Worm (Caenorhabditis elegans) whole organism, young adult: ENCODE results near the gene npr-27.

Experiments used
- B0261.1 ChIP-seq: sonication (generic microtip); optimal IDR thresholded peaks from 2 replicates; lab custom pipeline; 2016; ENCODE audit warnings: mild to moderate bottlenecking, missing genetic modification characterization, moderate library complexity, missing compliant biosample characterization
- F23B12.7 ChIP-seq: sonication (generic microtip); optimal IDR thresholded peaks from 2 replicates; lab custom pipeline; 2017; ENCODE audit warnings: missing genetic modification characterization, mild to moderate bottlenecking, missing compliant biosample characterization, antibody characterized with exemption, moderate library complexity; ENCODE audit not compliant: insufficient read depth
- F57C9.4 ChIP-seq: sonication (generic microtip); optimal IDR thresholded peaks from 2 replicates; lab custom pipeline; 2017; ENCODE audit warnings: mild to moderate bottlenecking, missing genetic modification characterization, missing compliant biosample characterization
- T26A5.8 ChIP-seq: sonication (generic microtip); optimal IDR thresholded peaks from 2 replicates; lab custom pipeline; 2016; ENCODE audit warnings: missing genetic modification characterization, missing compliant biosample characterization
- Y53G8AR.9 ChIP-seq: fragments of 200-800 bp; sonication (Bioruptor generic); conservative IDR thresholded peaks from 2 replicates; pipeline ENCODE4 v1.3.6; 2022; ENCODE audit warnings: missing genetic modification reagents, missing genetic modification characterization, missing compliant biosample characterization
- Y67H2A.10 ChIP-seq: fragments of 200-800 bp; sonication (Bioruptor generic); conservative IDR thresholded peaks from 2 replicates; pipeline ENCODE4 v1.3.6; 2022; ENCODE audit warnings: missing genetic modification reagents, missing genetic modification characterization, missing compliant biosample characterization
- ZK185.1 ChIP-seq: sonication (generic microtip); optimal IDR thresholded peaks from 2 replicates; lab custom pipeline; 2016; ENCODE audit warnings: mild to moderate bottlenecking, missing genetic modification characterization, missing compliant biosample characterization; ENCODE audit not compliant: poor library complexity, severe bottlenecking
- attf-5 ChIP-seq: fragments of 200-800 bp; sonication (Bioruptor generic); optimal IDR thresholded peaks from 2 replicates; lab custom pipeline; 2018; ENCODE audit warnings: mild to moderate bottlenecking, missing genetic modification characterization, missing compliant biosample characterization
- bed-2 ChIP-seq: fragments of 200-800 bp; sonication (Bioruptor generic); IDR thresholded peaks from 2 replicates; pipeline ENCODE4 v1.3.6; 2022; ENCODE audit warnings: missing genetic modification reagents, missing genetic modification characterization, missing compliant biosample characterization
- ccch-3 ChIP-seq: fragments of 200-800 bp; sonication (Bioruptor generic); optimal IDR thresholded peaks from 2 replicates; lab custom pipeline; 2018; ENCODE audit warnings: mild to moderate bottlenecking, missing genetic modification characterization, missing compliant biosample characterization
- cebp-2 ChIP-seq: fragments of 200-800 bp; sonication (Bioruptor generic); IDR thresholded peaks from 2 replicates; pipeline ENCODE4 v1.3.6; 2022; ENCODE audit warnings: missing genetic modification characterization, missing compliant biosample characterization
- ceh-79 ChIP-seq: sonication (generic microtip); optimal IDR thresholded peaks from 2 replicates; lab custom pipeline; 2017; ENCODE audit warnings: mild to moderate bottlenecking, missing genetic modification characterization, missing compliant biosample characterization
- dpff-1 ChIP-seq: sonication (generic microtip); optimal IDR thresholded peaks from 2 replicates; lab custom pipeline; 2017; ENCODE audit warnings: mild to moderate bottlenecking, missing genetic modification characterization, missing compliant biosample characterization
- dpl-1 ChIP-seq: fragments of 150-350 bp; optimal IDR thresholded peaks from 2 replicates; lab custom pipeline; 2014; ENCODE audit warnings: missing biosample characterization, missing genetic modification reagents, missing genetic modification characterization
- ekl-4 ChIP-seq: fragments of 200-800 bp; sonication (Bioruptor generic); IDR thresholded peaks from 2 replicates; pipeline ENCODE4 v1.3.6; 2022; ENCODE audit warnings: missing genetic modification reagents, missing genetic modification characterization, missing compliant biosample characterization
- gei-17 ChIP-seq: fragments of 200-800 bp; sonication (Bioruptor generic); optimal IDR thresholded peaks from 2 replicates; lab custom pipeline; 2018; ENCODE audit warnings: mild to moderate bottlenecking, missing genetic modification characterization, missing compliant biosample characterization
- hlh-12 ChIP-seq: sonication (generic microtip); optimal IDR thresholded peaks from 2 replicates; lab custom pipeline; 2016; ENCODE audit warnings: missing genetic modification characterization, missing compliant biosample characterization
- hlh-26 ChIP-seq: fragments of 200-800 bp; sonication (Bioruptor generic); conservative IDR thresholded peaks from 2 replicates; pipeline ENCODE4 v1.3.6; 2022; ENCODE audit warnings: missing genetic modification reagents, missing genetic modification characterization, missing compliant biosample characterization
- hrde-1 ChIP-seq: sonication (generic microtip); optimal IDR thresholded peaks from 2 replicates; lab custom pipeline; 2016; ENCODE audit warnings: missing genetic modification characterization, mild to moderate bottlenecking, missing compliant biosample characterization, moderate library complexity, missing genotype, missing genetic modification reagents, borderline replicate concordance
- hsf-1 ChIP-seq: fragments of 200-800 bp; sonication (Bioruptor generic); IDR thresholded peaks from 2 replicates; pipeline ENCODE4 v1.3.6; 2022; ENCODE audit warnings: missing genetic modification reagents, missing genetic modification characterization, missing compliant biosample characterization
- lag-1 ChIP-seq: fragments of 200-800 bp; sonication (Bioruptor generic); IDR thresholded peaks from 2 replicates; pipeline ENCODE4 v1.3.6; 2022; ENCODE audit warnings: missing genetic modification reagents, missing genetic modification characterization, missing compliant biosample characterization
- lin-26 ChIP-seq: fragments of 200-800 bp; sonication (Bioruptor generic); IDR thresholded peaks from 2 replicates; pipeline ENCODE4 v1.3.6; 2022; ENCODE audit warnings: missing genetic modification reagents, missing genetic modification characterization, missing compliant biosample characterization
- lin-35 ChIP-seq, 3 experiments: fragments of 150-350 bp in 2 of 3; sonication (generic microtip) in 1 of 3; optimal IDR thresholded peaks; 2 replicates each; lab custom pipeline; 2014 to 2018; ENCODE audit warnings: missing biosample characterization in 3 of 3, missing genetic modification characterization in 3 of 3, missing genetic modification reagents in 3 of 3
- lir-1 ChIP-seq: fragments of 200-800 bp; sonication (Bioruptor generic); conservative IDR thresholded peaks from 2 replicates; pipeline ENCODE4 v1.3.6; 2022; ENCODE audit warnings: missing genetic modification reagents, missing genetic modification characterization, missing compliant biosample characterization
- lsy-27 ChIP-seq: sonication (generic microtip); optimal IDR thresholded peaks from 2 replicates; lab custom pipeline; 2017; ENCODE audit warnings: missing genetic modification characterization, mild to moderate bottlenecking, missing compliant biosample characterization, antibody characterized with exemption, missing genotype, borderline replicate concordance; ENCODE audit not compliant: insufficient read depth
- madf-10 ChIP-seq: sonication (generic microtip); optimal IDR thresholded peaks from 2 replicates; lab custom pipeline; 2016; ENCODE audit warnings: mild to moderate bottlenecking, missing genetic modification characterization, missing compliant biosample characterization
- madf-3 ChIP-seq: fragments of 200-800 bp; sonication (Bioruptor generic); IDR thresholded peaks from 2 replicates; pipeline ENCODE4 v1.3.6; 2022; ENCODE audit warnings: missing genetic modification reagents, missing genetic modification characterization, missing compliant biosample characterization
- madf-6 ChIP-seq: fragments of 200-800 bp; sonication (Bioruptor generic); IDR thresholded peaks from 2 replicates; pipeline ENCODE4 v1.3.6; 2022; ENCODE audit warnings: missing genetic modification reagents, missing genetic modification characterization, missing compliant biosample characterization
- madf-8 ChIP-seq: fragments of 200-800 bp; sonication (Bioruptor generic); conservative IDR thresholded peaks from 2 replicates; pipeline ENCODE4 v1.3.6; 2022; ENCODE audit warnings: missing genetic modification reagents, missing genetic modification characterization, missing compliant biosample characterization
- mcd-1 ChIP-seq: fragments of 200-800 bp; sonication (Bioruptor generic); IDR thresholded peaks from 2 replicates; pipeline ENCODE4 v1.3.6; 2022; ENCODE audit warnings: missing genetic modification reagents, missing genetic modification characterization, missing compliant biosample characterization
- mxl-1 ChIP-seq: sonication (generic microtip); optimal IDR thresholded peaks from 2 replicates; lab custom pipeline; 2016; ENCODE audit warnings: missing genetic modification characterization, missing compliant biosample characterization
- nfyb-1 ChIP-seq: fragments of 200-800 bp; sonication (Bioruptor generic); IDR thresholded peaks from 2 replicates; pipeline ENCODE4 v1.3.6; 2022; ENCODE audit warnings: missing genetic modification reagents, missing genetic modification characterization, missing compliant biosample characterization
- nhr-179 ChIP-seq: sonication (generic microtip); optimal IDR thresholded peaks from 2 replicates; lab custom pipeline; 2016; ENCODE audit warnings: mild to moderate bottlenecking, missing genetic modification characterization, missing compliant biosample characterization
- nhr-27 ChIP-seq: fragments of 200-800 bp; sonication (Bioruptor generic); optimal IDR thresholded peaks from 2 replicates; lab custom pipeline; 2018; ENCODE audit warnings: mild to moderate bottlenecking, missing genetic modification characterization, moderate library complexity, missing compliant biosample characterization
- pbrm-1 ChIP-seq: fragments of 200-800 bp; sonication (Bioruptor generic); IDR thresholded peaks from 2 replicates; pipeline ENCODE4 v1.3.6; 2022; ENCODE audit warnings: missing genetic modification reagents, missing genetic modification characterization, missing compliant biosample characterization
- pha-4 ChIP-seq: fragments of 150-350 bp; sonication (generic microtip); optimal IDR thresholded peaks from 2 replicates; lab custom pipeline; 2014; ENCODE audit warnings: missing biosample characterization, missing genetic modification reagents, missing genetic modification characterization
- rpc-1 ChIP-seq, 2 experiments: fragments of 150-350 bp in 1 of 2; sonication (generic microtip) in 1 of 2; optimal IDR thresholded peaks; 2 replicates each; lab custom pipeline; 2014 to 2018; ENCODE audit warnings: missing biosample characterization in 1 of 2, missing genetic modification characterization in 1 of 2, missing genetic modification reagents in 1 of 2, missing genotype in 1 of 2
- snpc-1.1 ChIP-seq: sonication (generic microtip); optimal IDR thresholded peaks from 2 replicates; lab custom pipeline; 2017; ENCODE audit warnings: missing genetic modification characterization, mild to moderate bottlenecking, missing compliant biosample characterization, antibody characterized with exemption, moderate library complexity, missing genotype, missing genetic modification reagents; ENCODE audit not compliant: insufficient read depth
- tlf-1 ChIP-seq: fragments of 200-800 bp; sonication (Bioruptor generic); optimal IDR thresholded peaks from 2 replicates; lab custom pipeline; 2018; ENCODE audit warnings: mild to moderate bottlenecking, missing genetic modification characterization, missing compliant biosample characterization
- zfh-2 ChIP-seq: fragments of 200-800 bp; sonication (Bioruptor generic); conservative IDR thresholded peaks from 2 replicates; pipeline ENCODE4 v1.3.6; 2022; ENCODE audit warnings: missing genetic modification reagents, missing genetic modification characterization, missing compliant biosample characterization
- zim-3 ChIP-seq: sonication (generic microtip); optimal IDR thresholded peaks from 2 replicates; lab custom pipeline; 2017; ENCODE audit warnings: mild to moderate bottlenecking, missing genetic modification characterization, moderate library complexity, missing compliant biosample characterization
- ztf-26 ChIP-seq: sonication (generic microtip); optimal IDR thresholded peaks from 2 replicates; lab custom pipeline; 2017; ENCODE audit warnings: missing genetic modification characterization, missing compliant biosample characterization

The npr-27 gene

DNA sequence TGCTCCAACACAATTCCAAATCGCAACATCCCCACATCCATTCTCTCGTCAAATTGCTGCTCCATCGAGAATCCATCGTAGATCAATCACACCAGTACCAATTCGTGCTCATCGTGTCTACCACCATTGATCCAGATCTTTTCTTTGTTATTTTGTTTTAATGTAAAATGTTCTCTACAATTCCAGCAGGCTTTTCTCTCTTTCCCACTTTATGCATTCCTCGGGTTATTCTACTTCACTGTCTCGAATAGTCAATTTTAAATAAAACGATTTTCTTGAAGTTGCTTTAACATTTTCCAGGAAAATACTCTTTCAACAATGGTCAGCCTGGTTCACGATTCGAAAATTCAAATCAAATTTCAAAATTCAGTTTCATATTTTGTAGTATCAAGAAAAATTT is 22.5 kb upstream of the npr-27 start, which contains the start of gene C06E4.1:
Gene C06E4.1 (plus strand): TSS at position 301 of the 400 bp plus-strand sequence.
- TF ChIP-seq zim-3 (tag; lab: Kevin White, UChicago), result no peak
- TF ChIP-seq madf-10 (tag; lab: Kevin White, UChicago), result no peak
- TF ChIP-seq ekl-4 (GFP tag; lab: Robert Waterston, UW), result no peak
- no peak for TF ChIP-seq lsy-27 (tag; lab: Kevin White, UChicago)
- no peak for TF ChIP-seq ztf-26 (tag; lab: Kevin White, UChicago)
- TF ChIP-seq B0261.1 (tag; lab: Kevin White, UChicago), result no peak
- TF ChIP-seq hsf-1, result no peak
- TF ChIP-seq zfh-2, result no peak
- TF ChIP-seq pha-4 (tag; lab: Kevin White, UChicago), result no peak
- TF ChIP-seq bed-2 (GFP tag; lab: Robert Waterston, UW), result no peak
- no peak for TF ChIP-seq T26A5.8 (tag; lab: Kevin White, UChicago)
- TF ChIP-seq, all 124 proteins: peak for 0

DNA sequence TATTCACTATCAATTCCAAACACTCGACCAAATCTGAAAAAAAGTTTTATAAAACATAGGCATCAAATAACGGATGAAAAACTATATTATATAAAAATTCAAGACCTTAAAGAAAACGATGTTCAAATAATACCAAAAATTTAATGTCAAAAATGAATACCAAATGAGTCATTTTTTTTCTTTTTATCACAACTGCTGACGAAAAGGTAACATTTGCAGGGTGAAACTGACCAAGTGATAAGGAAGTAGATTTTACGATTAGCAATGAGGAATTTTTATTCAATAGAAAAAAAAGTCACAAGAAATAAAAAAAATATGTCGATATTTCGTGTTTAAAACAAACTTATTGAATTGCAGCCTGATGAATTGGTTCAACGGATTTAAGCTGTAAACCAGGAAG is 19.6 kb upstream of the npr-27 start, which contains the start of gene C06E4.8:
Gene C06E4.8 (minus strand): TSS at position 37 of the 400 bp plus-strand sequence.
- TF ChIP-seq hlh-12, result no peak
- TF ChIP-seq lin-35 (GFP tag; optimal IDR thresholded peaks at IDR 0.05; lab: Kevin White, UChicago), result no peak
- no peak for TF ChIP-seq ZK185.1
- TF ChIP-seq snpc-1.1, result no peak
- TF ChIP-seq attf-5 (GFP tag; lab: Kevin White, UChicago), result no peak
- no peak for TF ChIP-seq dpff-1
- no peak for TF ChIP-seq dpl-1
- TF ChIP-seq ccch-3, result no peak
- no peak for TF ChIP-seq mcd-1 (GFP tag; lab: Robert Waterston, UW)
- no peak for TF ChIP-seq lir-1 (GFP tag; lab: Robert Waterston, UW)
- TF ChIP-seq nhr-179, result no peak
- TF ChIP-seq pbrm-1, result no peak
- no peak for TF ChIP-seq nfyb-1 (GFP tag; lab: Robert Waterston, UW)
- TF ChIP-seq lag-1, result no peak
- no peak for TF ChIP-seq hrde-1
- no peak for TF ChIP-seq madf-6 (GFP tag; lab: Robert Waterston, UW)
- no peak for TF ChIP-seq nhr-27 (tag; lab: Kevin White, UChicago)
- no peak for TF ChIP-seq bed-2 (GFP tag; lab: Robert Waterston, UW)

DNA sequence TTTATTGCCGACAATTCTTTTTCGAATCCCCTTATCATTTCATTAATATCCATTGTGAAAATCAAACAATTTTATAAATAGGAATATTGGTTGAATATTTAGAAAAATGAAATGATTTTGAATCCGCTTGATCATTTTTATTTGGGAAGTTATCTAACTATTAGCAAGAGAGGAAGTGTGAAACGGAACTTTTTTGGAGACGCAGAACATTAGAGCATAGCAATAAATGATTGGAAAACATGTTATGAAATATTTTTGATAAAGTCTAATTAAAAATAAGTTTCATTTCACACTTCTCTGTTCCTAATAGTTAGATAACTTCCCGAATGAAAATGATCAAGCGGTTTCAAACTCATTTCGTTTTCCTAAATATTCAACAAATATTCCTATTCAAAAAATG is 18.0 kb upstream of the npr-27 start, which contains the start of gene F42C5.3:
Gene F42C5.3 (minus strand): TSS at position 101 of the 400 bp plus-strand sequence.
- TF ChIP-seq F23B12.7 (no peak), lin-26 (GFP tag; lab: Robert Waterston, UW) (no peak), tlf-1 (GFP tag; lab: Kevin White, UChicago) (no peak), ccch-3 (no peak), bed-2 (GFP tag; lab: Robert Waterston, UW) (no peak), F57C9.4 (tag; lab: Kevin White, UChicago) (no peak), hlh-26 (no peak), Y53G8AR.9 (no peak), mxl-1 (tag; lab: Kevin White, UChicago) (no peak), Y67H2A.10 (GFP tag; lab: Robert Waterston, UW) (no peak), hsf-1 (no peak), ceh-79 (tag; lab: Kevin White, UChicago) (no peak), madf-8 (GFP tag; lab: Robert Waterston, UW) (no peak), lin-35 (GFP tag; optimal IDR thresholded peaks at IDR 0.05; lab: Kevin White, UChicago) (no peak), madf-3 (GFP tag; lab: Robert Waterston, UW) (no peak), ztf-26 (tag; lab: Kevin White, UChicago) (no peak), cebp-2 (GFP tag; lab: Robert Waterston, UW) (no peak), rpc-1 (optimal IDR thresholded peaks at IDR 0.05; lab: Kevin White, UChicago) (no peak), rpc-1 (tag; optimal IDR thresholded peaks at IDR 0.05; lab: Kevin White, UChicago) (no peak), lag-1 (no peak), gei-17 (GFP tag; lab: Kevin White, UChicago) (no peak)
